Worm (Caenorhabditis elegans) whole organism, young adult: ENCODE data around the gene ufd-3.

Experiments
- F22D6.2 ChIP-seq: sonication (generic microtip); optimal IDR thresholded peaks from 2 replicates; lab custom pipeline; 2016; ENCODE audit warnings: mild to moderate bottlenecking, missing genetic modification characterization, missing compliant biosample characterization
- K11D2.4 ChIP-seq: fragments of 200-800 bp; sonication (Bioruptor generic); IDR thresholded peaks from 2 replicates; pipeline ENCODE4 v1.3.6; 2022; ENCODE audit warnings: missing genetic modification reagents, missing genetic modification characterization, missing compliant biosample characterization
- Y67H2A.10 ChIP-seq: fragments of 200-800 bp; sonication (Bioruptor generic); conservative IDR thresholded peaks from 2 replicates; pipeline ENCODE4 v1.3.6; 2022; ENCODE audit warnings: missing genetic modification reagents, missing genetic modification characterization, missing compliant biosample characterization
- ceh-40 ChIP-seq: fragments of 200-800 bp; sonication (Bioruptor generic); IDR thresholded peaks from 2 replicates; pipeline ENCODE4 v1.3.6; 2022; ENCODE audit warnings: missing genetic modification characterization, missing compliant biosample characterization
- ceh-91 ChIP-seq: fragments of 200-800 bp; sonication (Bioruptor generic); IDR thresholded peaks from 2 replicates; pipeline ENCODE4 v1.3.6; 2022; ENCODE audit warnings: missing genetic modification reagents, missing genetic modification characterization, missing compliant biosample characterization
- ets-4 ChIP-seq: fragments of 200-800 bp; sonication (Bioruptor generic); optimal IDR thresholded peaks from 2 replicates; lab custom pipeline; 2018; ENCODE audit warnings: mild to moderate bottlenecking, missing genetic modification characterization, missing compliant biosample characterization
- lsy-27 ChIP-seq: sonication (generic microtip); optimal IDR thresholded peaks from 2 replicates; lab custom pipeline; 2017; ENCODE audit warnings: missing genetic modification characterization, mild to moderate bottlenecking, missing compliant biosample characterization, antibody characterized with exemption, missing genotype, borderline replicate concordance; ENCODE audit not compliant: insufficient read depth
- tbp1 ChIP-seq: fragments of 200-800 bp; sonication (Bioruptor generic); optimal IDR thresholded peaks from 2 replicates; lab custom pipeline; 2018; ENCODE audit warnings: mild to moderate bottlenecking, missing genetic modification characterization, missing compliant biosample characterization
- ztf-22 ChIP-seq: fragments of 200-800 bp; sonication (Bioruptor generic); optimal IDR thresholded peaks from 2 replicates; lab custom pipeline; 2018; ENCODE audit warnings: mild to moderate bottlenecking, missing genetic modification characterization, moderate library complexity, missing compliant biosample characterization

DNA sequence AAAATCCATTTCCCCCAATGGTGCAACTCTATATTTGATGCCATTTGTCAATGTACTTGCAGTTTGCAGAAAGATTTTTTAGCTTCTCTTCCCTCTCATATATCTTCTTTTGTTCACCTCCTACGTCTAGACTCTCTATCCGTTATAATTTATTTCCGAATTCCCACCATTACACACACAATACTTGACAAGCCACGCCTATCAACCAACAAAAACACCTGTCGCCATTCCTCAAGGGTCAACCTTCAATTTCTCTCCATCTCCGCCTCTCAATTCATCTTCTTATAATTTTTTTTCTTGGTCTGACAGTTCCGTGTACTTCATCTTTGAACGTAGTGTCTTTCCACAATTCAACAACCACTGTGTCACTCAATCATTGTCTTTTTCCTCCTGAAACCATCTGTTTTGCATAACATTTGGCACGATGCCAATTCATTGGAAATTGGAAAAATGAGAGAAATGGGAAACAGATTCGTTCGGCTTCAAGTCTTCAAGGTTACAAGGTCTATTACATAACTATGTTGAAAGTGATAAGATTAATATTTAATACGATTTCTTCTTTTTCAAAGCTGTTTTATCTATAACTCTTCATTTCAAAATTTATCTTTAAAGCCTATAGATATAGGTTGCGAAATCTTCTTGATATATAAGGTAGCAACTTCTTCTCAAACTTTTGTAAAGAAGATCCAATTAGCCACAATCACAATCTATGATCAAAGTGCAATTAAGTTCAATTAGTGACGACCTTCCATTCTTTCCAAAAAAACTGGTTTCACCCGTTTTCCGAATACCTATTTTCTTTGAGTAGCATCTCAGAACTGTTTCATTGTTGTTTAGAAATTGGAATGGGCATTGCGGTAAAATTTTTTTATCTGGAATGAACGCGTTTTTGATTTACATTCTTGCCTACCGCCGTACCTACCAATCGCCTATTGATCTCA is 46.4 kb downstream of the ufd-3 start:
- no peak for TF ChIP-seq ceh-91 (GFP tag; lab: Robert Waterston, UW)
- no peak for TF ChIP-seq ztf-22 (GFP tag; lab: Kevin White, UChicago)
- TF ChIP-seq tbp1 (GFP tag; lab: Kevin White, UChicago): no peak
- no peak for TF ChIP-seq K11D2.4 (GFP tag; lab: Robert Waterston, UW)
- no peak for TF ChIP-seq ceh-40 (GFP tag; lab: Robert Waterston, UW)
- TF ChIP-seq ets-4 (GFP tag; lab: Kevin White, UChicago): no peak
- no peak for TF ChIP-seq F22D6.2 (tag; lab: Kevin White, UChicago)
- no peak for TF ChIP-seq Y67H2A.10 (GFP tag; lab: Robert Waterston, UW)
- TF ChIP-seq lsy-27 (tag; lab: Kevin White, UChicago): no peak
